Worm (Caenorhabditis elegans) whole organism, L4 larva: ENCODE results near the gene F40G9.17.

ENCODE experiments used
- F10B5.3 ChIP-seq: sonication (generic microtip); optimal IDR thresholded peaks from 2 replicates; lab custom pipeline; 2016; ENCODE audit warnings: mild to moderate bottlenecking, missing genetic modification characterization, missing compliant biosample characterization
- F26F4.8 ChIP-seq: fragments of 200-800 bp; sonication (Bioruptor generic); conservative IDR thresholded peaks from 2 replicates; pipeline ENCODE4 v1.3.6; 2022; ENCODE audit warnings: missing genetic modification characterization, missing compliant biosample characterization
- F37D6.2 ChIP-seq: sonication (generic microtip); optimal IDR thresholded peaks from 2 replicates; lab custom pipeline; 2016; ENCODE audit warnings: mild to moderate bottlenecking, missing genetic modification characterization, missing compliant biosample characterization
- R02D3.7 ChIP-seq: fragments of 150-350 bp; sonication (generic microtip); optimal IDR thresholded peaks from 3 replicates; lab custom pipeline; 2014; ENCODE audit warnings: missing biosample characterization, missing genetic modification characterization
- T20F7.1 ChIP-seq: fragments of 200-800 bp; sonication (Bioruptor generic); optimal IDR thresholded peaks from 2 replicates; lab custom pipeline; 2018; ENCODE audit warnings: mild to moderate bottlenecking, missing genetic modification characterization, missing compliant biosample characterization
- ZK546.5 ChIP-seq, 2 experiments: sonication (generic microtip); optimal IDR thresholded peaks; 2 replicates each; lab custom pipeline; 2017; ENCODE audit warnings: missing biosample characterization in 2 of 2, missing genetic modification characterization in 2 of 2
- aly-2 ChIP-seq: sonication (generic microtip); optimal IDR thresholded peaks from 2 replicates; lab custom pipeline; 2018; ENCODE audit warnings: missing biosample characterization, missing genetic modification characterization
- attf-4 ChIP-seq: sonication (generic microtip); optimal IDR thresholded peaks from 3 replicates; lab custom pipeline; 2017; ENCODE audit warnings: missing biosample characterization, missing genetic modification characterization
- ceh-28 ChIP-seq: fragments of 150-350 bp; optimal IDR thresholded peaks from 2 replicates; lab custom pipeline; 2014; ENCODE audit warnings: missing biosample characterization, missing genetic modification reagents, missing genetic modification characterization
- ceh-32 ChIP-seq: sonication (generic microtip); optimal IDR thresholded peaks from 2 replicates; lab custom pipeline; 2016; ENCODE audit warnings: mild to moderate bottlenecking, missing genetic modification characterization, missing compliant biosample characterization; ENCODE audit not compliant: poor library complexity
- ceh-44 ChIP-seq: fragments of 200-800 bp; sonication (Bioruptor generic); IDR thresholded peaks from 2 replicates; pipeline ENCODE4 v1.3.6; 2022; ENCODE audit warnings: missing genetic modification reagents, missing genetic modification characterization, missing compliant biosample characterization
- ceh-62 ChIP-seq: sonication (generic microtip); optimal IDR thresholded peaks from 2 replicates; lab custom pipeline; 2017; ENCODE audit warnings: missing biosample characterization, missing genetic modification characterization
- daf-16 ChIP-seq, 3 experiments: sonication (generic microtip); optimal IDR thresholded peaks; 2 replicates each; lab custom pipeline; 2016 to 2017; ENCODE audit warnings: missing genetic modification characterization in 3 of 3, missing genetic modification reagents in 3 of 3, mild to moderate bottlenecking in 2 of 3, missing compliant biosample characterization in 2 of 3, missing biosample characterization in 1 of 3, moderate library complexity in 1 of 3
- daf-19 ChIP-seq: fragments of 200-800 bp; sonication (Bioruptor generic); conservative IDR thresholded peaks from 2 replicates; pipeline ENCODE4 v1.3.6; 2022; ENCODE audit warnings: missing genetic modification characterization, missing compliant biosample characterization
- daf-8 ChIP-seq: fragments of 200-800 bp; sonication (Bioruptor generic); IDR thresholded peaks from 2 replicates; pipeline ENCODE4 v1.3.6; 2022; ENCODE audit warnings: missing genetic modification characterization, missing compliant biosample characterization
- dmd-6 ChIP-seq: fragments of 200-800 bp; sonication (Bioruptor generic); IDR thresholded peaks from 2 replicates; pipeline ENCODE4 v1.3.6; 2022; ENCODE audit warnings: missing genetic modification reagents, missing genetic modification characterization, missing compliant biosample characterization
- dmd-9 ChIP-seq: fragments of 200-800 bp; sonication (Bioruptor generic); IDR thresholded peaks from 2 replicates; pipeline ENCODE4 v1.3.6; 2022; ENCODE audit warnings: missing genetic modification reagents, missing genetic modification characterization, missing compliant biosample characterization
- egl-27 ChIP-seq: sonication (generic microtip); optimal IDR thresholded peaks from 3 replicates; lab custom pipeline; 2017; ENCODE audit warnings: missing biosample characterization, missing genetic modification reagents, missing genetic modification characterization
- fkh-10 ChIP-seq: fragments of 150-350 bp; optimal IDR thresholded peaks from 2 replicates; lab custom pipeline; 2014; ENCODE audit warnings: missing biosample characterization, missing genetic modification reagents, missing genetic modification characterization
- hif-1 ChIP-seq, 2 experiments: sonication (generic microtip); optimal IDR thresholded peaks; 2 replicates each; lab custom pipeline; 2016 to 2017; ENCODE audit warnings: missing compliant biosample characterization in 2 of 2, missing genetic modification characterization in 2 of 2, missing genetic modification reagents in 2 of 2, missing genotype in 2 of 2, mild to moderate bottlenecking in 1 of 2
- jun-1 ChIP-seq: fragments of 150-350 bp; optimal IDR thresholded peaks from 2 replicates; lab custom pipeline; 2014; ENCODE audit warnings: missing biosample characterization, missing genetic modification reagents, missing genetic modification characterization
- lim-7 ChIP-seq: fragments of 200-800 bp; sonication (Bioruptor generic); IDR thresholded peaks from 2 replicates; pipeline ENCODE4 v1.3.6; 2022; ENCODE audit warnings: missing genetic modification characterization, missing compliant biosample characterization
- lin-13 ChIP-seq: fragments of 150-350 bp; optimal IDR thresholded peaks from 2 replicates; lab custom pipeline; 2014; ENCODE audit warnings: missing biosample characterization, missing genetic modification reagents, missing genetic modification characterization
- lin-29 ChIP-seq: fragments of 200-800 bp; sonication (Bioruptor generic); IDR thresholded peaks from 2 replicates; pipeline ENCODE4 v1.3.6; 2022; ENCODE audit warnings: missing genetic modification reagents, missing genetic modification characterization, missing compliant biosample characterization
- madf-9 ChIP-seq: fragments of 200-800 bp; sonication (Bioruptor generic); conservative IDR thresholded peaks from 2 replicates; pipeline ENCODE4 v1.3.6; 2022; ENCODE audit warnings: missing genetic modification reagents, missing genetic modification characterization, missing compliant biosample characterization
- mdt-29 ChIP-seq: fragments of 200-800 bp; sonication (Bioruptor generic); IDR thresholded peaks from 2 replicates; pipeline ENCODE4 v1.3.6; 2022; ENCODE audit warnings: missing genetic modification reagents, missing genetic modification characterization, missing compliant biosample characterization
- mep-1 ChIP-seq: fragments of 150-350 bp; sonication (generic microtip); optimal IDR thresholded peaks from 3 replicates; lab custom pipeline; 2014; ENCODE audit warnings: missing biosample characterization, missing genetic modification characterization
- nhr-11 ChIP-seq: fragments of 150-350 bp; optimal IDR thresholded peaks from 2 replicates; lab custom pipeline; 2014; ENCODE audit warnings: missing biosample characterization, missing genetic modification characterization
- nhr-111 ChIP-seq: fragments of 200-800 bp; sonication (Bioruptor generic); optimal IDR thresholded peaks from 2 replicates; lab custom pipeline; 2018; ENCODE audit warnings: mild to moderate bottlenecking, missing genetic modification characterization, missing compliant biosample characterization
- nhr-41 ChIP-seq: fragments of 200-800 bp; sonication (Bioruptor generic); IDR thresholded peaks from 2 replicates; pipeline ENCODE4 v1.3.6; 2022; ENCODE audit warnings: missing genetic modification reagents, missing genetic modification characterization, missing compliant biosample characterization
- nhr-6 ChIP-seq: fragments of 150-350 bp; optimal IDR thresholded peaks from 2 replicates; lab custom pipeline; 2014; ENCODE audit warnings: missing biosample characterization, missing genetic modification characterization
- nhr-77 ChIP-seq: fragments of 150-350 bp; optimal IDR thresholded peaks from 2 replicates; lab custom pipeline; 2014; ENCODE audit warnings: missing biosample characterization, missing genetic modification characterization
- pha-4 ChIP-seq, 2 experiments: fragments of 150-350 bp in 1 of 2; fragments of 200-800 bp in 1 of 2; sonication (Bioruptor generic) in 1 of 2; IDR thresholded peaks in 1 of 2; optimal IDR thresholded peaks in 1 of 2; 2 replicates each; pipeline versions ENCODE4 v1.3.6 to Lab custom; 2014 to 2022; ENCODE audit warnings: missing genetic modification characterization in 2 of 2, missing genetic modification reagents in 2 of 2, missing biosample characterization in 1 of 2, missing compliant biosample characterization in 1 of 2
- saeg-2 ChIP-seq: fragments of 200-800 bp; sonication (Bioruptor generic); IDR thresholded peaks from 2 replicates; pipeline ENCODE4 v1.3.6; 2022; ENCODE audit warnings: missing genetic modification reagents, missing genetic modification characterization, missing compliant biosample characterization
- skn-1 ChIP-seq: fragments of 150-350 bp; optimal IDR thresholded peaks from 2 replicates; lab custom pipeline; 2014; ENCODE audit warnings: missing biosample characterization, missing genetic modification characterization
- tra-1 ChIP-seq: fragments of 200-800 bp; sonication (Bioruptor generic); IDR thresholded peaks from 2 replicates; pipeline ENCODE4 v1.3.6; 2022; ENCODE audit warnings: missing genetic modification reagents, missing genetic modification characterization, missing compliant biosample characterization
- unc-130 ChIP-seq: sonication (generic microtip); optimal IDR thresholded peaks from 2 replicates; lab custom pipeline; 2016; ENCODE audit warnings: missing genetic modification reagents, missing genetic modification characterization, missing compliant biosample characterization
- unc-39 ChIP-seq: sonication (generic microtip); optimal IDR thresholded peaks from 2 replicates; lab custom pipeline; 2017; ENCODE audit warnings: missing biosample characterization, missing genetic modification characterization
- zfp-3 ChIP-seq: fragments of 200-800 bp; sonication (Bioruptor generic); conservative IDR thresholded peaks from 2 replicates; pipeline ENCODE4 v1.3.6; 2022; ENCODE audit warnings: missing genetic modification reagents, missing genetic modification characterization, missing compliant biosample characterization
- zip-11 ChIP-seq: fragments of 200-800 bp; sonication (Bioruptor generic); IDR thresholded peaks from 2 replicates; pipeline ENCODE4 v1.3.6; 2022; ENCODE audit warnings: missing genetic modification characterization, missing compliant biosample characterization
- ztf-7 ChIP-seq: fragments of 150-350 bp; optimal IDR thresholded peaks from 2 replicates; lab custom pipeline; 2014; ENCODE audit warnings: missing biosample characterization, missing genetic modification characterization

The F40G9.17 gene

DNA sequence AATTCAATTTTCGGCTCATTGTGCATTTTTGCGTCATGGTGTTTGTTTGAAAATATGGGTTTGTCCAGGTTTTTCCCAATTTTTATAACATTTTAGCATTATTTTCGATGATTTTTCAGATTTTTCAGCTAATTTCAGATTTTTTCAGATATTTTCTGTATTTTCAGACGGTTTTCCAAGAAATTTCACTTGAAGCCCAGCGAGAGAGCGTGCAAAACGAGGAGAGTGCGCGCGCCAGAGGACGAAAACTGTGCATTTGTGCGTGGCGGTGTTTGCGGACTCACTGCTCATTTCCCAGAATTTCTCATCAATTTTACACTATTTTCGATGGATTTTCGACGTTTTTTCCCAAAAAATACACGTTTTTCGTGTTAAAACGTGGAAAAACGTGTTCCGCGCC lies 40.9 kb downstream of the F40G9.17 start (continued):
- TF ChIP-seq ZK546.5 (tag; optimal IDR thresholded peaks at IDR 0.05; lab: Kevin White, UChicago) = no peak
- no peak for TF ChIP-seq zip-11 (GFP tag; lab: Robert Waterston, UW)
- TF ChIP-seq F37D6.2 (tag; lab: Kevin White, UChicago) = no peak
- TF ChIP-seq T20F7.1 (GFP tag; lab: Kevin White, UChicago) = no peak
- TF ChIP-seq fkh-10 (GFP tag; lab: Kevin White, UChicago) = no peak
- no peak for TF ChIP-seq nhr-6 (tag; lab: Kevin White, UChicago)
- peak; percentile 54 for TF ChIP-seq mep-1 (tag; lab: Kevin White, UChicago)
- TF ChIP-seq daf-16 (GFP tag; optimal IDR thresholded peaks at IDR 0.05; lab: Kevin White, UChicago) = no peak
- TF ChIP-seq daf-16 (tag; optimal IDR thresholded peaks at IDR 0.05; lab: Kevin White, UChicago) = no peak
- TF ChIP-seq F26F4.8 = no peak
- TF ChIP-seq hif-1 (tag; optimal IDR thresholded peaks at IDR 0.05; lab: Kevin White, UChicago) = peak in 1 of 2 experiments; percentile 55
- TF ChIP-seq lin-13 (GFP tag; lab: Kevin White, UChicago) = no peak
- 0 out of 2 replicates have a peak, but pooled peaks have one; percentile 27 for TF ChIP-seq dmd-6
- no peak for TF ChIP-seq aly-2 (tag; lab: Kevin White, UChicago)
- TF ChIP-seq unc-39 = no peak
- no peak for TF ChIP-seq jun-1 (tag; lab: Kevin White, UChicago)

DNA sequence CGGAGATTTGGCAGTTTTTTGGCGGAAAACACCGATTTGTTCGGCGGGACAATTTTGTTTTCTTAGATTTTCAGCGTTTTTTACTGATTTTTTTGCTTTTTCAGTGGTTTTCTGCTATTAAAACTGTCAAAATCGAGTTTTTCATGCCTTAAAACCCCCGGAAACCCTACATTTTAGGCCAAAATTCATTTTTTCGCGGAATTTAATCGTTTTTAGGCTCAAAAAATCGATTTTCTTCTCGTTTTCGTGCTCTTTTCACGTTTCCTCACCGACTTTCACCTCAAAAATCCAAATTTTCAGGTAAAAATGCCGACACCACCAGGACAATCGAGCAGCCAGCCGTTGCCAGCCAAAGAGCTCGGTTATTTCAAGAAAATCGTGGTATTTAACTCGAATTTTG lies 41.3 kb downstream of the F40G9.17 start, which contains the start of gene hpo-29:
Gene hpo-29, plus strand, starts transcription at position 301 of the 400 bp plus-strand sequence.
- TF ChIP-seq daf-19 (GFP tag; lab: Robert Waterston, UW) = no peak
- TF ChIP-seq unc-130 (GFP tag; lab: Kevin White, UChicago) = no peak
- TF ChIP-seq ztf-7 = no peak
- no peak for TF ChIP-seq dmd-6
- no peak for TF ChIP-seq nhr-11 (tag; lab: Kevin White, UChicago)
- TF ChIP-seq tra-1 = no peak
- TF ChIP-seq zfp-3 (GFP tag; lab: Robert Waterston, UW) = no peak
- TF ChIP-seq lim-7 (GFP tag; lab: Robert Waterston, UW) = no peak
- TF ChIP-seq nhr-41 (GFP tag; lab: Robert Waterston, UW) = no peak
- TF ChIP-seq ceh-62 (tag; lab: Kevin White, UChicago) = no peak
- no peak for TF ChIP-seq R02D3.7 (tag; lab: Kevin White, UChicago)
- TF ChIP-seq daf-8 (GFP tag; lab: Robert Waterston, UW) = no peak
- no peak for TF ChIP-seq dmd-9 (GFP tag; lab: Robert Waterston, UW)
- TF ChIP-seq pha-4 (GFP tag; IDR thresholded peaks at IDR 0.05; lab: Robert Waterston, UW) = no peak
- no peak for TF ChIP-seq pha-4 (tag; optimal IDR thresholded peaks at IDR 0.05; lab: Kevin White, UChicago)
- TF ChIP-seq saeg-2 (GFP tag; lab: Robert Waterston, UW) = no peak
- no peak for TF ChIP-seq madf-9
- TF ChIP-seq attf-4 (tag; lab: Kevin White, UChicago) = no peak
- TF ChIP-seq, all 104 proteins: peak for 0

DNA sequence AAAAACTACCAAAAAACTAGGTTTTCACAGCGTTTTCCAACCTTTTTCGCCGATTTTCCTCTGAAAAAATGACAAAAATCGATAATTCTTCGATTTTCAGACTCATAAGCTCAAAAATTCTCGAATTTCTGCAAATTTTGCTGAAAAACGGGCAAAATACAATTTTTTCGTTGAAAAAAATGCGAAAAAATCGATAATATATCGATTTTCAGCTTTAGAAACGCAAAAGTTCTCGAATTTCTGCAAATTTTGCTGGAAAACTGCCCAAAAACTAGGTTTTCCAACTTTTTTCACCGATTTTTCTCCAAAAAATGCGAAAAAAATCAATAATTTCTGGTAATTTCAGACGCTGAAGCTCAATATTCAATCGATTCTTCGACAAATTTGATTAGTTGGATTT lies 57.1 kb downstream of the F40G9.17 start:
- TF ChIP-seq hif-1 (tag; optimal IDR thresholded peaks at IDR 0.05; lab: Kevin White, UChicago) = no peak
- TF ChIP-seq ceh-28 (tag; lab: Kevin White, UChicago) = peak; percentile 53

DNA sequence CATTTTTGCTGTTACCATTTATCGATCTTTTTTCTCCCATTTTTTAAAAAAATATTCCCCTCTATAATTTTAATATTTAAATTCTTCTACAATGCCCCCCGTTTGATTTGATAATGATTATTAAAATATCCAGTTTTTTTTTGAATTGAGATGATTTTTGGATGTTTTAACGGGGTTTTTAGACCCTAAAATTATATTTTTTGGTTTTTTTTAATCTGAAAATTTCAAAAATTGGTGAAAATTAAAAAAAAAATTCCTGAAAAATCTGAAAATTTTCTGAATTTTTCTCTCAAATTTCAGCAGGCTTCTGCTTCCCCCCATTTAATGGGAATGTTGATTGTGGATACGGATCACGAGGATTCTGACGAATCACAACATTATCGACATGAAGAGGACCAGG lies 60.0 kb downstream of the F40G9.17 start, which contains the start of gene Y50D7A.3:
Gene Y50D7A.3, plus strand, starts transcription at position 301 of the 400 bp plus-strand sequence.
- TF ChIP-seq ceh-32 (no peak), ceh-44 (GFP tag; lab: Robert Waterston, UW) (no peak), F10B5.3 (tag; lab: Kevin White, UChicago) (no peak), skn-1 (tag; lab: Kevin White, UChicago) (no peak), fkh-10 (GFP tag; lab: Kevin White, UChicago) (no peak), lin-29 (GFP tag; lab: Robert Waterston, UW) (no peak), ZK546.5 (tag; optimal IDR thresholded peaks at IDR 0.05; lab: Kevin White, UChicago) (no peak), dmd-6 (no peak), mdt-29 (GFP tag; lab: Robert Waterston, UW) (no peak), nhr-77 (tag; lab: Kevin White, UChicago) (no peak), egl-27 (tag; lab: Kevin White, UChicago) (no peak), daf-8 (GFP tag; lab: Robert Waterston, UW) (no peak), nhr-111 (no peak)
